Worm (Caenorhabditis elegans) whole organism, L1 larva: ENCODE measurements around the gene csp-2.
"Not testable (repeated sequence)": the region's sequence is repeated elsewhere in the genome, so short reads cannot be mapped to it uniquely, and the experiment has no call there.

ENCODE experiments used
- alr-1 ChIP-seq: fragments of 200-800 bp; sonication (Bioruptor generic); optimal IDR thresholded peaks from 2 replicates; lab custom pipeline; 2018; ENCODE audit warnings: borderline replicate concordance, mild to moderate bottlenecking, missing genetic modification characterization, missing compliant biosample characterization
- aly-2 ChIP-seq: fragments of 150-350 bp; optimal IDR thresholded peaks from 2 replicates; lab custom pipeline; 2014; ENCODE audit warnings: missing biosample characterization, missing genetic modification characterization
- ceh-63 ChIP-seq: fragments of 200-800 bp; sonication (Bioruptor generic); optimal IDR thresholded peaks from 2 replicates; lab custom pipeline; 2018; ENCODE audit warnings: mild to moderate bottlenecking, missing genetic modification characterization, missing compliant biosample characterization
- ces-1 ChIP-seq: fragments of 150-350 bp; optimal IDR thresholded peaks from 2 replicates; lab custom pipeline; 2014; ENCODE audit warnings: missing biosample characterization, missing genetic modification reagents, missing genetic modification characterization
- efl-3 ChIP-seq: fragments of 200-800 bp; sonication (Bioruptor generic); optimal IDR thresholded peaks from 2 replicates; lab custom pipeline; 2018; ENCODE audit warnings: mild to moderate bottlenecking, missing genetic modification characterization, missing compliant biosample characterization
- egl-27 ChIP-seq, 2 experiments: fragments of 150-350 bp in 1 of 2; sonication (generic microtip); optimal IDR thresholded peaks; 3 replicates each; lab custom pipeline; 2017 to 2018; ENCODE audit warnings: missing biosample characterization in 2 of 2, missing genetic modification characterization in 2 of 2, missing genetic modification reagents in 2 of 2
- ets-5 ChIP-seq: fragments of 200-800 bp; sonication (Bioruptor generic); IDR thresholded peaks from 2 replicates; pipeline ENCODE4 v1.3.6; 2022; ENCODE audit warnings: missing genetic modification characterization, missing compliant biosample characterization
- fkh-10 ChIP-seq: sonication (generic microtip); optimal IDR thresholded peaks from 2 replicates; lab custom pipeline; 2017; ENCODE audit warnings: missing biosample characterization, missing genetic modification reagents, missing genetic modification characterization
- fkh-4 ChIP-seq: sonication (generic microtip); optimal IDR thresholded peaks from 2 replicates; lab custom pipeline; 2016; ENCODE audit warnings: missing compliant biosample characterization, missing genetic modification characterization, borderline replicate concordance
- fkh-8 ChIP-seq: sonication (generic microtip); optimal IDR thresholded peaks from 2 replicates; lab custom pipeline; 2016; ENCODE audit warnings: mild to moderate bottlenecking, missing genetic modification characterization, missing compliant biosample characterization
- hlh-4 ChIP-seq: sonication (generic microtip); optimal IDR thresholded peaks from 2 replicates; lab custom pipeline; 2016; ENCODE audit warnings: mild to moderate bottlenecking, missing genetic modification characterization, missing compliant biosample characterization
- lin-14 ChIP-seq: fragments of 200-800 bp; sonication (Bioruptor generic); optimal IDR thresholded peaks from 2 replicates; lab custom pipeline; 2018; ENCODE audit warnings: mild to moderate bottlenecking, missing genetic modification characterization, moderate library complexity, missing compliant biosample characterization
- lin-15B ChIP-seq: fragments of 150-350 bp; sonication (generic microtip); optimal IDR thresholded peaks from 3 replicates; lab custom pipeline; 2014; ENCODE audit warnings: missing biosample characterization, missing genetic modification characterization
- lin-35 ChIP-seq, 2 experiments: fragments of 150-350 bp; optimal IDR thresholded peaks; 2 replicates each; lab custom pipeline; 2014; ENCODE audit warnings: missing biosample characterization in 2 of 2, missing genetic modification characterization in 2 of 2, missing genetic modification reagents in 2 of 2
- lir-3 ChIP-seq: sonication (generic microtip); optimal IDR thresholded peaks from 2 replicates; lab custom pipeline; 2016; ENCODE audit warnings: mild to moderate bottlenecking, missing genetic modification characterization, moderate library complexity, missing compliant biosample characterization; ENCODE audit not compliant: poor library complexity
- mdl-1 ChIP-seq, 2 experiments: fragments of 150-350 bp; optimal IDR thresholded peaks; 2 replicates each; lab custom pipeline; 2014 to 2017; ENCODE audit warnings: missing biosample characterization in 2 of 2, missing genetic modification characterization in 2 of 2, inconsistent platforms in 1 of 2
- mep-1 ChIP-seq: fragments of 150-350 bp; optimal IDR thresholded peaks from 2 replicates; lab custom pipeline; 2014; ENCODE audit warnings: missing biosample characterization, missing genetic modification characterization
- nhr-19 ChIP-seq: fragments of 200-800 bp; sonication (Bioruptor generic); conservative IDR thresholded peaks from 2 replicates; pipeline ENCODE4 v1.3.6; 2022; ENCODE audit warnings: missing genetic modification characterization, missing compliant biosample characterization
- nhr-84 ChIP-seq: sonication (generic microtip); optimal IDR thresholded peaks from 2 replicates; lab custom pipeline; 2017; ENCODE audit warnings: missing biosample characterization, missing genetic modification characterization
- nhr-90 ChIP-seq: sonication (generic microtip); optimal IDR thresholded peaks from 2 replicates; lab custom pipeline; 2016; ENCODE audit warnings: mild to moderate bottlenecking, missing genetic modification characterization, missing compliant biosample characterization; ENCODE audit not compliant: poor library complexity
- pax-3 ChIP-seq: fragments of 200-800 bp; sonication (Bioruptor generic); optimal IDR thresholded peaks from 2 replicates; lab custom pipeline; 2018; ENCODE audit warnings: mild to moderate bottlenecking, missing genetic modification characterization, moderate library complexity, missing compliant biosample characterization
- pqm-1 ChIP-seq: sonication (generic microtip); optimal IDR thresholded peaks from 3 replicates; lab custom pipeline; 2017; ENCODE audit warnings: missing biosample characterization, missing genetic modification characterization
- snu-23 ChIP-seq: sonication (generic microtip); optimal IDR thresholded peaks from 2 replicates; lab custom pipeline; 2016; ENCODE audit warnings: missing genetic modification characterization, missing compliant biosample characterization
- sup-37 ChIP-seq: fragments of 200-800 bp; sonication (Bioruptor generic); optimal IDR thresholded peaks from 2 replicates; lab custom pipeline; 2018; ENCODE audit warnings: mild to moderate bottlenecking, missing genetic modification characterization, missing compliant biosample characterization
- swsn-7 ChIP-seq: sonication (generic microtip); optimal IDR thresholded peaks from 2 replicates; lab custom pipeline; 2016; ENCODE audit warnings: missing genetic modification characterization, missing compliant biosample characterization
- tbx-2 ChIP-seq: sonication (generic microtip); optimal IDR thresholded peaks from 2 replicates; lab custom pipeline; 2016; ENCODE audit warnings: missing genetic modification characterization, missing compliant biosample characterization
- unc-130 ChIP-seq: fragments of 150-350 bp; optimal IDR thresholded peaks from 2 replicates; lab custom pipeline; 2017; ENCODE audit warnings: missing biosample characterization, missing genetic modification characterization, inconsistent platforms
- unc-86 ChIP-seq: sonication (generic microtip); optimal IDR thresholded peaks from 2 replicates; lab custom pipeline; 2016; ENCODE audit warnings: missing genetic modification characterization, missing compliant biosample characterization
- ztf-11 ChIP-seq, 2 experiments: sonication (generic microtip); optimal IDR thresholded peaks; 2 replicates each; lab custom pipeline; 2016 to 2017; ENCODE audit warnings: missing genetic modification characterization in 2 of 2, missing biosample characterization in 1 of 2, missing compliant biosample characterization in 1 of 2

Gene csp-2

ce11 chrIV:6336748-6337147 is 29.2 kb downstream of the csp-2 start (continued):
- TF ChIP-seq egl-27 (tag; optimal IDR thresholded peaks at IDR 0.05; lab: Kevin White, UChicago) = peak; percentile 40 to 58

DNA sequence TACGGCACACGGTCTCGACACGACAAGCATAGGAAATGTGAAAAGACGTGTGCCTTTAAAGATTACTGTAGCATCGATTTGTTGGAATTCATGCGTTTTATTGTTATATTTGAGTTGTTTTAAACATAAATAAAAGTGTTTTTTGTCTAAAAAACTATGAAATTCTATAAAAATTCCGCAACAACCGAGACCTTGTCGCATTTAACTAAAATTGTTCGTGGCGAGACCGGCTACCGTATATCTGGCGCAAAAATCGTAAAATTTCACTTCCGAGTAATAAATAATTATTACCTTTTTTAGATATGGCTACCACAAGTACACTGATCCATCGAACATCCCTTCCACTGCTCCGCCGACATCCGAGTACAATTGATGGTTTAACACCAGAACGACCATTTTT is 29.8 kb downstream of the csp-2 start, which contains the start of gene ipla-6:
TSS of gene ipla-6 (plus strand) at position 301 of the 400 bp plus-strand sequence.
- TF ChIP-seq mdl-1 (tag; optimal IDR thresholded peaks at IDR 0.05; lab: Kevin White, UChicago) = no peak
- no peak for TF ChIP-seq fkh-10 (GFP tag; lab: Kevin White, UChicago)
- no peak for TF ChIP-seq lin-15B (tag; lab: Kevin White, UChicago)
- TF ChIP-seq mep-1 (tag; lab: Kevin White, UChicago) = no peak
- no peak for TF ChIP-seq tbx-2
- no peak for TF ChIP-seq efl-3 (GFP tag; lab: Kevin White, UChicago)
- TF ChIP-seq unc-130 (tag; lab: Kevin White, UChicago) = no peak
- no peak for TF ChIP-seq lir-3 (tag; lab: Kevin White, UChicago)
- TF ChIP-seq ceh-63 (GFP tag; lab: Kevin White, UChicago) = no peak
- no peak for TF ChIP-seq lin-35 (GFP tag; optimal IDR thresholded peaks at IDR 0.05; lab: Kevin White, UChicago)
- no peak for TF ChIP-seq sup-37 (GFP tag; lab: Kevin White, UChicago)
- no peak for TF ChIP-seq unc-86 (tag; lab: Kevin White, UChicago)
- TF ChIP-seq fkh-4 (tag; lab: Kevin White, UChicago) = no peak
- TF ChIP-seq aly-2 (tag; lab: Kevin White, UChicago) = no peak
- TF ChIP-seq fkh-8 = no peak
- no peak for TF ChIP-seq pax-3 (tag; lab: Kevin White, UChicago)
- TF ChIP-seq egl-27 (tag; optimal IDR thresholded peaks at IDR 0.05; lab: Kevin White, UChicago) = no peak
- no peak for TF ChIP-seq nhr-90 (tag; lab: Kevin White, UChicago)
- TF ChIP-seq nhr-84 (tag; lab: Kevin White, UChicago) = no peak
- no peak for TF ChIP-seq nhr-19 (GFP tag; lab: Robert Waterston, UW)

DNA sequence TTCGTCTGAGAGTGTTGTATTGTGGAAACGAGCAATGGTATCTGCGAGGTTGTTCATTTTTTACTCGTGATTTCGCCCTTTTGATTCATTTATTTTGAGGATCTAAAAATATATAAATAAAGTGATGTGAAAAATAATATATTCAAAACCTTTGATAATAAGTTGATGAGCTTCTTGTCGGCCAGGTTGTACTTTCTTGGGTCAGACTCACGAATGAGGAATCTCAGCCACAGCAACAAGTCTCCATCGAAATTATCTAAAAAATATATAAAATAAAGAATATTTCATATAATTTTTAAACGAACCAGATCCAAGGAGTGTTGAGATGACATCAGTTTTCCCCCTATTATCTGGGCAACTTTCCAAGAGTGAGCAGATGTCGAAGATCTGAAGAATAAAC is 34.9 kb downstream of the csp-2 start, which contains the start of gene Y73B6BL.288:
TSS of gene Y73B6BL.288 (minus strand) at position 101 of the 400 bp plus-strand sequence.
- TF ChIP-seq snu-23 (GFP tag; lab: Kevin White, UChicago) = no peak

DNA sequence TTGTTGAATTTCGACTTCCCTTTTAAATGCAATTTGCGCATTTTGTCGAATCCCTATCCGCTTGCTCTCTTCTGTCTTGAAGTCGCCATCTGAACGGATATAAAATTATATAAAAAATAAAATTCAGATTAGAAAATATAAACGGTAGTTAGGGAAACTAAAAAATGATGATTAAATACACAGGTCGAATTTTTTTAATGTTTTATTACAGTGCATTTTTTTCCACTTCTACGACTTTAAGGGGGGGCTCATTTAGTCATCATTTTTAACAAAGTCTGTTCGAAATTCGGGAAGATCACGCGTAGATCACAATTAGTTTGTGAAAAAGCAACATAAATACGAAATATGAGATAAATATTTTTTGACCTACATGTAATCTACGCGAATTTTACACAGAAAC is 35.3 kb downstream of the csp-2 start, which contains the start of gene Y73B6BL.14:
TSS of gene Y73B6BL.14 (minus strand) at position 101 of the 400 bp plus-strand sequence.
- TF ChIP-seq lin-14 = peak; percentile 3
- no peak for TF ChIP-seq pax-3 (tag; lab: Kevin White, UChicago)

ce11 chrIV:6347213-6347612 is 39.7 kb downstream of the csp-2 start, which contains the start of gene Y73B6BL.289:
Gene Y73B6BL.289, plus strand, starts transcription at chrIV:6347513.
- TF ChIP-seq ztf-11 (tag; optimal IDR thresholded peaks at IDR 0.05; lab: Kevin White, UChicago); fkh-8; unc-86 (tag; lab: Kevin White, UChicago): not testable (repeated sequence)
- TF ChIP-seq, all 84 proteins: peak for 0; not testable (repeated sequence) for 84

ce11 chrIV:6361668-6362067 is 54.1 kb downstream of the csp-2 start, which contains the start of gene Y73B6BL.47:
Gene Y73B6BL.47, plus strand, starts transcription at chrIV:6361968.
- TF ChIP-seq ets-5 (no peak), nhr-90 (tag; lab: Kevin White, UChicago) (no peak), fkh-10 (GFP tag; lab: Kevin White, UChicago) (no peak), pqm-1 (tag; lab: Kevin White, UChicago) (no peak), alr-1 (tag; lab: Kevin White, UChicago) (no peak), hlh-4 (tag; lab: Kevin White, UChicago) (no peak), ces-1 (GFP tag; lab: Kevin White, UChicago) (no peak), swsn-7 (tag; lab: Kevin White, UChicago) (no peak), lin-35 (GFP tag; optimal IDR thresholded peaks at IDR 0.05; lab: Kevin White, UChicago) (no peak), ztf-11 (tag; optimal IDR thresholded peaks at IDR 0.05; lab: Kevin White, UChicago) (no peak), unc-130 (tag; lab: Kevin White, UChicago) (no peak)
